Fruit fly (Drosophila melanogaster): ENCODE results near the gene CG6607.

- no peak for TF ChIP-seq woc (GFP tag; optimal IDR thresholded peaks at IDR 0.05)
- no peak for TF ChIP-seq Myc (optimal IDR thresholded peaks at IDR 0.05)
- no peak for TF ChIP-seq psq (GFP tag; optimal IDR thresholded peaks at IDR 0.05)
- TF ChIP-seq Hr83 (GFP tag; optimal IDR thresholded peaks at IDR 0.05; ENCODE audit: poor library complexity, severe bottlenecking) = no peak
- TF ChIP-seq jim (GFP tag; optimal IDR thresholded peaks at IDR 0.05) = no peak
- no peak for TF ChIP-seq GATAd (GFP tag; optimal IDR thresholded peaks at IDR 0.05)
- no peak for TF ChIP-seq ey (GFP tag; optimal IDR thresholded peaks at IDR 0.05)
- no peak for TF ChIP-seq fru (GFP tag; optimal IDR thresholded peaks at IDR 0.05)
- TF ChIP-seq lola (GFP tag; optimal IDR thresholded peaks at IDR 0.05) = no peak
- TF ChIP-seq Hr78 (GFP tag; optimal IDR thresholded peaks at IDR 0.05) = no peak
- no peak for TF ChIP-seq Jra (GFP tag; optimal IDR thresholded peaks at IDR 0.05)
- no peak for TF ChIP-seq sv (GFP tag; optimal IDR thresholded peaks at IDR 0.05)
Measured at dm6 chr3R:24573094-24573732, 45.4 kb downstream of the CG6607 start.

Data from whole organism, wandering third instar larva.